Worm (Caenorhabditis elegans) whole organism, L1 larva: ENCODE results near the gene srbc-9.
"Not testable (repeated sequence)": the region's sequence is repeated elsewhere in the genome, so short reads cannot be mapped to it uniquely, and the experiment has no call there.

Experiments
- Y116A8C.19 ChIP-seq: sonication (generic microtip); optimal IDR thresholded peaks from 2 replicates; lab custom pipeline; 2016; ENCODE audit warnings: missing compliant biosample characterization, missing genetic modification characterization, borderline replicate concordance
- ceh-82 ChIP-seq, 3 experiments: fragments of 150-350 bp in 1 of 3; sonication (generic microtip) in 2 of 3; optimal IDR thresholded peaks; 2 replicates each; lab custom pipeline; 2014 to 2017; ENCODE audit warnings: missing biosample characterization in 3 of 3, missing genetic modification characterization in 3 of 3
- fos-1 ChIP-seq: fragments of 150-350 bp; optimal IDR thresholded peaks from 2 replicates; lab custom pipeline; 2014; ENCODE audit warnings: missing biosample characterization, missing genetic modification characterization
- lin-15B ChIP-seq: fragments of 150-350 bp; sonication (generic microtip); optimal IDR thresholded peaks from 3 replicates; lab custom pipeline; 2014; ENCODE audit warnings: missing biosample characterization, missing genetic modification characterization
- skn-1 ChIP-seq: fragments of 150-350 bp; optimal IDR thresholded peaks from 2 replicates; lab custom pipeline; 2014; ENCODE audit warnings: missing biosample characterization, missing genetic modification characterization
- sox-4 ChIP-seq: sonication (generic microtip); optimal IDR thresholded peaks from 2 replicates; lab custom pipeline; 2016; ENCODE audit warnings: missing genetic modification characterization, missing compliant biosample characterization
- unc-130 ChIP-seq: fragments of 150-350 bp; optimal IDR thresholded peaks from 2 replicates; lab custom pipeline; 2017; ENCODE audit warnings: missing biosample characterization, missing genetic modification characterization, inconsistent platforms
- unc-62 ChIP-seq: fragments of 150-350 bp; optimal IDR thresholded peaks from 2 replicates; lab custom pipeline; 2014; ENCODE audit warnings: missing biosample characterization, missing genetic modification reagents, missing genetic modification characterization
- ztf-11 ChIP-seq, 2 experiments: sonication (generic microtip); optimal IDR thresholded peaks; 2 replicates each; lab custom pipeline; 2016 to 2017; ENCODE audit warnings: missing genetic modification characterization in 2 of 2, missing biosample characterization in 1 of 2, missing compliant biosample characterization in 1 of 2

DNA sequence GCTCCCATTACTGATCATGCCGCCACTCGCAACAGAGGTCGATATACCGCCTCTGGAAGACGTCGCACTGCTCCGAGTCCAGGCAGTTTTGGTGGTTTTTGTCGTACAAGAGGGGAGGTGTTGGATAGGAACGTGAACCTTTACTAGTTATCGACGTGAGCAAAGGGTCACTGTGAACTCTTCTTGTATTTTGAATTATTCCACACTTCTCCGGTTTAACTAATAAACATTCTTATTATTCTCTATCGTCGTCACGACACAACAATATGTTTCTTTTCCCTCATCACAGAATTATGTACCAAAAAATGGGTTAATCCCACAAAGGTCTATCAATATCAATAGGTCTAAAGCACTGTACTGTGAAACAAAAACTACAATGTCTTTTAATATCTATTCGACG, 21.2 kb upstream of the srbc-9 start, which contains the start of gene nhr-171:
- TF ChIP-seq unc-62 (GFP tag; lab: Kevin White, UChicago); unc-130 (tag; lab: Kevin White, UChicago); ceh-82 (tag; optimal IDR thresholded peaks at IDR 0.05; lab: Kevin White, UChicago); Y116A8C.19 (tag; lab: Kevin White, UChicago); ztf-11 (tag; optimal IDR thresholded peaks at IDR 0.05; lab: Kevin White, UChicago); lin-15B (tag; lab: Kevin White, UChicago); skn-1 (tag; lab: Kevin White, UChicago); fos-1 (tag; lab: Kevin White, UChicago); sox-4 (tag; lab: Kevin White, UChicago): not testable (repeated sequence)
